Fruit fly (Drosophila melanogaster): ENCODE measurements around the gene CG17267.

The CG17267 gene

dm6 chr3R:20782655-20783105 lies 43.8 kb upstream of the CG17267 start (continued):
- TF ChIP-seq Eip78C (GFP tag) (peak; percentile 44), CG32006 (GFP tag; optimal IDR thresholded peaks at IDR 0.05) (no peak), CG34406 (GFP tag; optimal IDR thresholded peaks at IDR 0.05) (no peak), CG6792 (GFP tag; optimal IDR thresholded peaks at IDR 0.05) (no peak), CG11294 (GFP tag; IDR thresholded peaks at IDR 0.05) (peak; percentile 45; the same call in 1 of the 2 replicates), dsx (GFP tag; optimal IDR thresholded peaks at IDR 0.05; ENCODE audit: poor library complexity, severe bottlenecking) (peak; percentile 57), CG3032 (tag; optimal IDR thresholded peaks at IDR 0.05) (no peak), CG8119 (GFP tag; IDR thresholded peaks at IDR 0.05) (peak; percentile 65), Blimp-1 (GFP tag; optimal IDR thresholded peaks at IDR 0.05) (no peak), CG4318 (GFP tag; optimal IDR thresholded peaks at IDR 0.05) (no peak), CG16779 (tag; optimal IDR thresholded peaks at IDR 0.05) (peak; percentile 59), Hr4 (GFP tag; optimal IDR thresholded peaks at IDR 0.05) (no peak), Sox102F (GFP tag; optimal IDR thresholded peaks at IDR 0.05) (peak; percentile 43), Hr39 (GFP tag; optimal IDR thresholded peaks at IDR 0.05) (no peak), Met (GFP tag; optimal IDR thresholded peaks at IDR 0.05) (no peak), Sox14 (GFP tag; optimal IDR thresholded peaks at IDR 0.05) (no peak), pdm3 (GFP tag; optimal IDR thresholded peaks at IDR 0.05) (no peak), achi (GFP tag; optimal IDR thresholded peaks at IDR 0.05) (no peak), CG6808 (GFP tag; optimal IDR thresholded peaks at IDR 0.05) (no peak), topi (GFP tag; optimal IDR thresholded peaks at IDR 0.05) (peak; percentile 11), eg (GFP tag; IDR thresholded peaks at IDR 0.05) (peak; percentile 75; the same call in 2 of the 3 replicates), lz (GFP tag; optimal IDR thresholded peaks at IDR 0.05) (no peak)

dm6 chr3R:20782104-20782654 lies 43.3 kb upstream of the CG17267 start:
- TF ChIP-seq CG3919 (GFP tag; optimal IDR thresholded peaks at IDR 0.05) (peak; percentile 88), Smox (GFP tag; optimal IDR thresholded peaks at IDR 0.05) (peak; percentile 68), Eip78C (GFP tag) (peak; percentile 94), cyc (GFP tag; optimal IDR thresholded peaks at IDR 0.05) (peak; percentile 79), Lpt (GFP tag; optimal IDR thresholded peaks at IDR 0.05) (peak; percentile 84), CG8632 (GFP tag; optimal IDR thresholded peaks at IDR 0.05) (peak; percentile 90), CG8119 (GFP tag; IDR thresholded peaks at IDR 0.05) (peak; percentile 80), net (GFP tag; optimal IDR thresholded peaks at IDR 0.05) (peak; percentile 83), CG11902 (GFP tag; optimal IDR thresholded peaks at IDR 0.05) (peak; percentile 70), CG6854 (GFP tag; optimal IDR thresholded peaks at IDR 0.05) (peak; percentile 29), CG11762 (GFP tag; optimal IDR thresholded peaks at IDR 0.05; ENCODE audit: insufficient read depth) (peak; percentile 79), acj6 (GFP tag; optimal IDR thresholded peaks at IDR 0.05) (peak; percentile 92), Hr38 (GFP tag; optimal IDR thresholded peaks at IDR 0.05) (no peak), OdsH (GFP tag; optimal IDR thresholded peaks at IDR 0.05) (peak; percentile 92), CG11294 (GFP tag; IDR thresholded peaks at IDR 0.05) (peak; percentile 75), svp (GFP tag) (peak; percentile 70), fkh (GFP tag; optimal IDR thresholded peaks at IDR 0.05) (no peak), CG6276 (GFP tag; optimal IDR thresholded peaks at IDR 0.05) (peak; percentile 82), CG10631 (GFP tag; optimal IDR thresholded peaks at IDR 0.05) (peak; percentile 96), CG32006 (GFP tag; optimal IDR thresholded peaks at IDR 0.05) (peak; percentile 94), lz (GFP tag; optimal IDR thresholded peaks at IDR 0.05) (peak; percentile 82), CG7368 (GFP tag; optimal IDR thresholded peaks at IDR 0.05) (peak; percentile 73), Eip93F (GFP tag; optimal IDR thresholded peaks at IDR 0.05) (peak; percentile 19), CG6808 (GFP tag; optimal IDR thresholded peaks at IDR 0.05) (peak; percentile 88), CG9139 (GFP tag; optimal IDR thresholded peaks at IDR 0.05) (peak; percentile 79), pdm3 (GFP tag; optimal IDR thresholded peaks at IDR 0.05) (peak; percentile 79), vri (GFP tag; optimal IDR thresholded peaks at IDR 0.05) (peak; percentile 27), CG34406 (GFP tag; optimal IDR thresholded peaks at IDR 0.05) (peak; percentile 87), Sox14 (GFP tag; optimal IDR thresholded peaks at IDR 0.05) (peak; percentile 78), achi (GFP tag; optimal IDR thresholded peaks at IDR 0.05) (peak; percentile 91), fd85E (GFP tag; optimal IDR thresholded peaks at IDR 0.05) (no peak), ss (GFP tag; optimal IDR thresholded peaks at IDR 0.05) (peak; percentile 85 to 87), Eip75B (GFP tag; optimal IDR thresholded peaks at IDR 0.05) (peak; percentile 80), eg (GFP tag; IDR thresholded peaks at IDR 0.05) (peak; percentile 88), dsx (GFP tag; optimal IDR thresholded peaks at IDR 0.05; ENCODE audit: poor library complexity, severe bottlenecking) (peak; percentile 89), CG1621 (tag; optimal IDR thresholded peaks at IDR 0.05) (peak; percentile 78), Blimp-1 (GFP tag; optimal IDR thresholded peaks at IDR 0.05) (peak; percentile 76), CG31627 (GFP tag; optimal IDR thresholded peaks at IDR 0.05) (peak; percentile 78), esn (GFP tag; optimal IDR thresholded peaks at IDR 0.05) (peak; percentile 87)

Measured in whole organism, prepupa.